Fruit fly (Drosophila melanogaster) Kc167 (cell line): ENCODE results near the gene QIL1.

ENCODE experiments used
- Myc ChIP-seq: fragments of >200 bp; optimal IDR thresholded peaks from 2 replicates; lab custom pipeline; 2017; ENCODE audit warnings: missing external identifiers
- insv ChIP-seq: fragments of >200 bp; optimal IDR thresholded peaks from 3 replicates; lab custom pipeline; 2018; ENCODE audit warnings: missing external identifiers
- psq ChIP-seq: fragments of >200 bp; optimal IDR thresholded peaks from 2 replicates; lab custom pipeline; 2017; ENCODE audit warnings: missing external identifiers

dm6 chr3L:17497969-17498368 lies 32.2 kb downstream of the QIL1 start:
- TF ChIP-seq psq (lab: Kevin White, UChicago) = no peak
- TF ChIP-seq insv = no peak
- no peak for TF ChIP-seq Myc (lab: Kevin White, UChicago)
